Fruit fly (Drosophila melanogaster) S2 (cell line): Measurements from ENCODE around the gene odd.

ENCODE experiments used
- CG8478 ChIP-seq: fragments of >200 bp; optimal IDR thresholded peaks from 2 replicates; lab custom pipeline; 2018
- CTCF ChIP-seq, 2 experiments: fragments of >200 bp; optimal IDR thresholded peaks; 2 replicates each; lab custom pipeline; 2018

dm6 chr2L:3639924-3640323 lies 33.4 kb upstream of the odd start:
- TF ChIP-seq CG8478, result no peak
- TF ChIP-seq CTCF (optimal IDR thresholded peaks at IDR 0.05; lab: Kevin White, UChicago), result no peak
